Fruit fly (Drosophila melanogaster) whole organism, prepupa: ENCODE data around the gene IleRS-m.

Source experiments
- CG34406 ChIP-seq: fragments of 200-800 bp; sonication (Bioruptor generic); optimal IDR thresholded peaks from 3 replicates; lab custom pipeline; 2016; ENCODE audit warnings: missing biosample characterization, missing genetic modification characterization
- CG6163 ChIP-seq: fragments of 200-800 bp; sonication (Bioruptor generic); IDR thresholded peaks from 3 replicates; pipeline ENCODE4 v1.3.6; 2022; ENCODE audit warnings: missing biosample characterization, missing genetic modification characterization
- CG6792 ChIP-seq: fragments of 200-800 bp; sonication (Bioruptor generic); optimal IDR thresholded peaks from 3 replicates; lab custom pipeline; 2016; ENCODE audit warnings: missing biosample characterization, missing genetic modification characterization
- CG6854 ChIP-seq: fragments of 200-800 bp; sonication (Bioruptor generic); optimal IDR thresholded peaks from 2 replicates; lab custom pipeline; 2017; ENCODE audit warnings: missing biosample characterization, mild to moderate bottlenecking, missing genetic modification characterization
- achi ChIP-seq: fragments of 200-800 bp; sonication (Bioruptor generic); optimal IDR thresholded peaks from 3 replicates; lab custom pipeline; 2016; ENCODE audit warnings: missing biosample characterization, missing genetic modification characterization

dm6 chr3L:16054095-16054494, 46.0 kb upstream of the IleRS-m start:
- TF ChIP-seq CG6163, result no peak
- TF ChIP-seq achi (GFP tag; lab: Kevin White, UChicago), result peak; percentile 40
- peak; percentile 12 for TF ChIP-seq CG34406 (GFP tag; lab: Kevin White, UChicago)
- TF ChIP-seq CG6854, result no peak
- no peak for TF ChIP-seq CG6792
